Worm (Caenorhabditis elegans) whole organism, L4 larva: ENCODE measurements around the gene lron-1.

Experiments used
- daf-8 ChIP-seq: fragments of 200-800 bp; sonication (Bioruptor generic); IDR thresholded peaks from 2 replicates; pipeline ENCODE4 v1.3.6; 2022; ENCODE audit warnings: missing genetic modification characterization, missing compliant biosample characterization
- jun-1 ChIP-seq: fragments of 150-350 bp; optimal IDR thresholded peaks from 2 replicates; lab custom pipeline; 2014; ENCODE audit warnings: missing biosample characterization, missing genetic modification reagents, missing genetic modification characterization
- mdl-1 ChIP-seq, 2 experiments: fragments of 150-350 bp in 1 of 2; sonication (generic microtip) in 1 of 2; optimal IDR thresholded peaks; 2 replicates each; lab custom pipeline; 2014 to 2017; ENCODE audit warnings: missing biosample characterization in 2 of 2, missing genetic modification characterization in 2 of 2
- mes-2 ChIP-seq: sonication (generic microtip); optimal IDR thresholded peaks from 2 replicates; lab custom pipeline; 2016; ENCODE audit warnings: missing genotype, mild to moderate bottlenecking, missing genetic modification characterization, missing compliant biosample characterization; ENCODE audit not compliant: poor library complexity, severe bottlenecking
- nhr-42 ChIP-seq: fragments of 200-800 bp; sonication (Bioruptor generic); IDR thresholded peaks from 2 replicates; pipeline ENCODE4 v1.3.6; 2022; ENCODE audit warnings: missing genetic modification characterization, missing compliant biosample characterization
- nhr-76 ChIP-seq: fragments of 150-350 bp; optimal IDR thresholded peaks from 2 replicates; lab custom pipeline; 2014; ENCODE audit warnings: missing biosample characterization, missing genetic modification characterization
- pha-4 ChIP-seq, 2 experiments: fragments of 150-350 bp in 1 of 2; fragments of 200-800 bp in 1 of 2; sonication (Bioruptor generic) in 1 of 2; IDR thresholded peaks in 1 of 2; optimal IDR thresholded peaks in 1 of 2; 2 replicates each; pipeline versions ENCODE4 v1.3.6 to Lab custom; 2014 to 2022; ENCODE audit warnings: missing genetic modification characterization in 2 of 2, missing genetic modification reagents in 2 of 2, missing biosample characterization in 1 of 2, missing compliant biosample characterization in 1 of 2
- pqm-1 ChIP-seq: sonication (generic microtip); optimal IDR thresholded peaks from 2 replicates; lab custom pipeline; 2017; ENCODE audit warnings: missing biosample characterization, missing genetic modification characterization
- snpc-4 ChIP-seq: fragments of 150-350 bp; optimal IDR thresholded peaks from 2 replicates; lab custom pipeline; 2014; ENCODE audit warnings: missing biosample characterization, missing genetic modification characterization
- zag-1 ChIP-seq: fragments of 150-350 bp; optimal IDR thresholded peaks from 2 replicates; lab custom pipeline; 2014; ENCODE audit warnings: missing biosample characterization, missing genetic modification characterization
- zip-11 ChIP-seq: fragments of 200-800 bp; sonication (Bioruptor generic); IDR thresholded peaks from 2 replicates; pipeline ENCODE4 v1.3.6; 2022; ENCODE audit warnings: missing genetic modification characterization, missing compliant biosample characterization
- ztf-11 ChIP-seq: fragments of 150-350 bp; optimal IDR thresholded peaks from 2 replicates; lab custom pipeline; 2014; ENCODE audit warnings: missing biosample characterization, missing genetic modification characterization

- no peak for TF ChIP-seq mes-2 (tag; lab: Kevin White, UChicago)
- TF ChIP-seq zag-1 (tag; lab: Kevin White, UChicago) = no peak
- no peak for TF ChIP-seq daf-8
- TF ChIP-seq pha-4 (GFP tag; IDR thresholded peaks at IDR 0.05; lab: Robert Waterston, UW) = no peak
- TF ChIP-seq pha-4 (tag; optimal IDR thresholded peaks at IDR 0.05; lab: Kevin White, UChicago) = peak; percentile 48
- no peak for TF ChIP-seq snpc-4 (tag; lab: Kevin White, UChicago)
- peak in 1 of 2 experiments; percentile 79 for TF ChIP-seq mdl-1 (tag; optimal IDR thresholded peaks at IDR 0.05; lab: Kevin White, UChicago)
- no peak for TF ChIP-seq nhr-76 (tag; lab: Kevin White, UChicago)
- no peak for TF ChIP-seq ztf-11 (tag; lab: Kevin White, UChicago)
- no peak for TF ChIP-seq jun-1 (tag; lab: Kevin White, UChicago)
- no peak for TF ChIP-seq zip-11 (GFP tag; lab: Robert Waterston, UW)
- no peak for TF ChIP-seq nhr-42 (GFP tag; lab: Robert Waterston, UW)
- no peak for TF ChIP-seq pqm-1 (tag; lab: Kevin White, UChicago)
These were observed 15.1 kb upstream of the lron-1 start for ce11 chrX:14557352-14557935.
